Fruit fly (Drosophila melanogaster) whole organism, embryonic: ENCODE results near the gene neur.

ENCODE experiments used
- Bdp1 ChIP-seq: fragments of 200-800 bp; sonication (Bioruptor generic); optimal IDR thresholded peaks from 3 replicates; lab custom pipeline; 2016; ENCODE audit warnings: missing biosample characterization, missing genetic modification characterization
- C15 ChIP-seq: fragments of 200-800 bp; sonication (Bioruptor generic); IDR thresholded peaks from 3 replicates; pipeline ENCODE4 v1.3.6; 2022; ENCODE audit warnings: missing biosample characterization, missing genetic modification characterization
- CG10274 ChIP-seq: fragments of 200-800 bp; sonication (Bioruptor generic); optimal IDR thresholded peaks from 3 replicates; lab custom pipeline; 2017; ENCODE audit warnings: missing biosample characterization, mild to moderate bottlenecking, missing genetic modification characterization
- CG11085 ChIP-seq: fragments of 200-800 bp; sonication (Bioruptor generic); IDR thresholded peaks from 2 replicates; pipeline ENCODE4 v1.3.6; 2022; ENCODE audit warnings: missing biosample characterization, missing genetic modification characterization
- CG13296 ChIP-seq: fragments of 200-800 bp; sonication (Bioruptor generic); optimal IDR thresholded peaks from 3 replicates; lab custom pipeline; 2018; ENCODE audit warnings: missing biosample characterization, mild to moderate bottlenecking, missing genetic modification characterization
- CG13624 ChIP-seq: fragments of 200-800 bp; sonication (Bioruptor generic); optimal IDR thresholded peaks from 2 replicates; lab custom pipeline; 2016; ENCODE audit warnings: missing biosample characterization, missing genetic modification characterization
- CG15269 ChIP-seq: fragments of 200-800 bp; sonication (Bioruptor generic); optimal IDR thresholded peaks from 2 replicates; lab custom pipeline; 2018; ENCODE audit warnings: missing biosample characterization, mild to moderate bottlenecking, missing genetic modification characterization, moderate library complexity
- CG15601 ChIP-seq: fragments of 200-800 bp; sonication (Bioruptor generic); optimal IDR thresholded peaks from 3 replicates; lab custom pipeline; 2019; ENCODE audit warnings: missing biosample characterization, mild to moderate bottlenecking, missing genetic modification characterization, moderate library complexity
- CG2889 ChIP-seq: fragments of 200-800 bp; sonication (Bioruptor generic); IDR thresholded peaks from 3 replicates; pipeline ENCODE4 v1.3.6; 2022; ENCODE audit warnings: missing biosample characterization, missing genetic modification characterization
- CG33557 ChIP-seq: fragments of 200-800 bp; sonication (Bioruptor generic); optimal IDR thresholded peaks from 2 replicates; lab custom pipeline; 2019; ENCODE audit warnings: missing biosample characterization, mild to moderate bottlenecking, missing genetic modification characterization, moderate library complexity
- CG4328 ChIP-seq: fragments of 200-800 bp; sonication (Bioruptor generic); optimal IDR thresholded peaks from 3 replicates; lab custom pipeline; 2017; ENCODE audit warnings: missing biosample characterization, missing genetic modification reagents, missing genetic modification characterization
- CG6689 ChIP-seq: fragments of 200-800 bp; sonication (Bioruptor generic); IDR thresholded peaks from 2 replicates; pipeline ENCODE4 v1.3.6; 2022; ENCODE audit warnings: missing biosample characterization, missing genetic modification characterization
- CG6813 ChIP-seq: fragments of 200-800 bp; sonication (Bioruptor generic); optimal IDR thresholded peaks from 2 replicates; lab custom pipeline; 2017; ENCODE audit warnings: missing biosample characterization, missing genetic modification characterization, mild to moderate bottlenecking, moderate library complexity, missing genetic modification reagents
- CG8359 ChIP-seq: fragments of 200-800 bp; sonication (Bioruptor generic); optimal IDR thresholded peaks from 2 replicates; lab custom pipeline; 2017; ENCODE audit warnings: missing biosample characterization, mild to moderate bottlenecking, missing genetic modification characterization, borderline replicate concordance
- CG8388 ChIP-seq: fragments of 200-800 bp; sonication (Bioruptor generic); optimal IDR thresholded peaks from 2 replicates; lab custom pipeline; 2019; ENCODE audit warnings: missing biosample characterization, mild to moderate bottlenecking, missing genetic modification characterization, moderate library complexity
- CG9215 ChIP-seq: fragments of 200-800 bp; sonication (Bioruptor generic); IDR thresholded peaks from 2 replicates; pipeline ENCODE4 v1.3.6; 2022; ENCODE audit warnings: missing biosample characterization, missing genetic modification characterization
- CkIIα-i1 ChIP-seq: fragments of 200-800 bp; sonication (Bioruptor generic); IDR thresholded peaks from 2 replicates; pipeline ENCODE4 v1.3.6; 2022; ENCODE audit warnings: missing biosample characterization, missing genetic modification characterization
- Deaf1 ChIP-seq: fragments of 200-800 bp; optimal IDR thresholded peaks from 3 replicates; lab custom pipeline; 2019; ENCODE audit warnings: missing biosample characterization, mild to moderate bottlenecking, missing genetic modification characterization, moderate library complexity
- Gsc ChIP-seq: fragments of 200-800 bp; sonication (Bioruptor generic); IDR thresholded peaks from 2 replicates; pipeline ENCODE4 v1.3.6; 2022; ENCODE audit warnings: missing biosample characterization, missing genetic modification characterization
- Kr ChIP-seq: fragments of 200-800 bp; sonication (Bioruptor generic); optimal IDR thresholded peaks from 2 replicates; lab custom pipeline; 2017; ENCODE audit warnings: missing biosample characterization, mild to moderate bottlenecking, missing genetic modification characterization
- Med ChIP-seq: fragments of 200-800 bp; sonication (Bioruptor generic); peaks from one replicate; lab custom pipeline; 2016; ENCODE audit warnings: missing biosample characterization, missing genetic modification characterization, mild to moderate bottlenecking, inconsistent platforms, moderate library complexity
- NC2β ChIP-seq: fragments of 200-800 bp; sonication (Bioruptor generic); optimal IDR thresholded peaks from 2 replicates; lab custom pipeline; 2016; ENCODE audit warnings: missing biosample characterization, missing genetic modification characterization
- Neu2 ChIP-seq: fragments of 200-800 bp; sonication (Bioruptor generic); optimal IDR thresholded peaks from 3 replicates; lab custom pipeline; 2016; ENCODE audit warnings: missing biosample characterization, missing genetic modification characterization, borderline replicate concordance
- Poxn ChIP-seq: fragments of 200-800 bp; sonication (Bioruptor generic); IDR thresholded peaks from 2 replicates; pipeline ENCODE4 v1.3.6; 2022; ENCODE audit warnings: missing biosample characterization, missing genetic modification characterization
- Ravus ChIP-seq: fragments of 200-800 bp; sonication (Bioruptor generic); IDR thresholded peaks from 2 replicates; pipeline ENCODE4 v1.3.6; 2022; ENCODE audit warnings: missing biosample characterization, missing genetic modification characterization
- Sry-δ ChIP-seq: fragments of 200-800 bp; sonication (Bioruptor generic); optimal IDR thresholded peaks from 2 replicates; lab custom pipeline; 2016; ENCODE audit warnings: missing biosample characterization, missing genetic modification characterization
- Taf1 ChIP-seq: fragments of 200-800 bp; sonication (Bioruptor generic); IDR thresholded peaks from 2 replicates; pipeline ENCODE4 v1.3.6; 2022; ENCODE audit warnings: missing biosample characterization, missing genetic modification characterization
- Xrp1 ChIP-seq: fragments of 200-800 bp; sonication (Bioruptor generic); IDR thresholded peaks from 2 replicates; pipeline ENCODE4 v1.3.6; 2022; ENCODE audit warnings: missing biosample characterization, missing genetic modification characterization
- bcd ChIP-seq: fragments of 200-800 bp; sonication (Bioruptor generic); optimal IDR thresholded peaks from 2 replicates; lab custom pipeline; 2017; ENCODE audit warnings: missing biosample characterization, mild to moderate bottlenecking, missing genetic modification characterization
- cas ChIP-seq: fragments of 200-800 bp; sonication (Bioruptor generic); IDR thresholded peaks from 2 replicates; pipeline ENCODE4 v1.3.6; 2022; ENCODE audit warnings: missing biosample characterization, missing genetic modification characterization
- croc ChIP-seq: fragments of 200-800 bp; sonication (Bioruptor generic); conservative IDR thresholded peaks from 3 replicates; pipeline ENCODE4 v1.3.6; 2022; ENCODE audit warnings: missing biosample characterization, missing genetic modification characterization
- dan ChIP-seq: fragments of 200-800 bp; sonication (Bioruptor generic); IDR thresholded peaks from 2 replicates; pipeline ENCODE4 v1.3.6; 2022; ENCODE audit warnings: missing biosample characterization, missing genetic modification characterization
- dpn ChIP-seq, 2 experiments: fragments of 200-800 bp; sonication (Bioruptor generic); optimal IDR thresholded peaks; 3 replicates each; lab custom pipeline; 2016; ENCODE audit warnings: missing biosample characterization in 2 of 2, missing genetic modification characterization in 2 of 2
- ewg ChIP-seq: fragments of 200-800 bp; sonication (Bioruptor generic); optimal IDR thresholded peaks from 3 replicates; lab custom pipeline; 2017; ENCODE audit warnings: mild to moderate bottlenecking, missing biosample characterization, missing genetic modification reagents, missing genetic modification characterization
- gro ChIP-seq: fragments of 200-800 bp; sonication (Bioruptor generic); optimal IDR thresholded peaks from 2 replicates; lab custom pipeline; 2016; ENCODE audit warnings: missing biosample characterization, missing genetic modification characterization
- h ChIP-seq: fragments of >200 bp; optimal IDR thresholded peaks from 2 replicates; lab custom pipeline; 2017
- ham ChIP-seq: fragments of 200-800 bp; sonication (Bioruptor generic); IDR thresholded peaks from 2 replicates; pipeline ENCODE4 v1.3.6; 2022; ENCODE audit warnings: missing biosample characterization, missing genetic modification characterization
- inv ChIP-seq: fragments of 200-800 bp; sonication (Bioruptor generic); IDR thresholded peaks from 2 replicates; pipeline ENCODE4 v1.3.6; 2022; ENCODE audit warnings: missing biosample characterization, missing genetic modification characterization; ENCODE audit not compliant: partially characterized antibody
- jigr1 ChIP-seq: fragments of 200-800 bp; sonication (Bioruptor generic); IDR thresholded peaks from 3 replicates; pipeline ENCODE4 v1.3.6; 2022; ENCODE audit warnings: missing biosample characterization, missing genetic modification characterization
- kah ChIP-seq: fragments of 200-800 bp; sonication (Bioruptor generic); optimal IDR thresholded peaks from 2 replicates; lab custom pipeline; 2018; ENCODE audit warnings: missing biosample characterization, mild to moderate bottlenecking, missing genetic modification characterization
- ken ChIP-seq: fragments of 200-800 bp; sonication (Bioruptor generic); IDR thresholded peaks from 3 replicates; pipeline ENCODE4 v1.3.6; 2022; ENCODE audit warnings: missing biosample characterization, missing genetic modification characterization
- nau ChIP-seq: fragments of 200-800 bp; sonication (Bioruptor generic); optimal IDR thresholded peaks from 3 replicates; lab custom pipeline; 2017; ENCODE audit warnings: missing biosample characterization, mild to moderate bottlenecking, missing genetic modification characterization, missing genetic modification reagents
- odd ChIP-seq: fragments of 200-800 bp; sonication (Bioruptor generic); optimal IDR thresholded peaks from 2 replicates; lab custom pipeline; 2017; ENCODE audit warnings: missing biosample characterization, mild to moderate bottlenecking, missing genetic modification characterization
- otp ChIP-seq: fragments of 200-800 bp; sonication (Bioruptor generic); IDR thresholded peaks from 3 replicates; pipeline ENCODE4, ENCODE4 v1.3.6; 2022; ENCODE audit warnings: missing biosample characterization, missing genetic modification characterization
- p53 ChIP-seq: fragments of 200-800 bp; sonication (Bioruptor generic); optimal IDR thresholded peaks from 2 replicates; lab custom pipeline; 2016; ENCODE audit warnings: missing biosample characterization, missing genetic modification characterization
- pfk ChIP-seq: fragments of 200-800 bp; sonication (Bioruptor generic); optimal IDR thresholded peaks from 2 replicates; lab custom pipeline; 2018; ENCODE audit warnings: missing biosample characterization, mild to moderate bottlenecking, missing genetic modification characterization, moderate library complexity
- ro ChIP-seq: fragments of 200-800 bp; sonication (Bioruptor generic); IDR thresholded peaks from 2 replicates; pipeline ENCODE4 v1.3.6; 2022; ENCODE audit warnings: missing biosample characterization, missing genetic modification characterization
- seq ChIP-seq: fragments of 200-800 bp; sonication (Bioruptor generic); IDR thresholded peaks from 2 replicates; pipeline ENCODE4 v1.3.6; 2022; ENCODE audit warnings: missing biosample characterization, missing genetic modification characterization
- ssp ChIP-seq: fragments of 200-800 bp; sonication (Bioruptor generic); IDR thresholded peaks from 2 replicates; pipeline ENCODE4 v1.3.6; 2022; ENCODE audit warnings: missing biosample characterization, missing genetic modification characterization
- toy ChIP-seq: fragments of 200-800 bp; sonication (Bioruptor generic); IDR thresholded peaks from 2 replicates; pipeline ENCODE4 v1.3.6; 2022; ENCODE audit warnings: missing biosample characterization, missing genetic modification characterization
- trem ChIP-seq: fragments of 200-800 bp; optimal IDR thresholded peaks from 3 replicates; lab custom pipeline; 2019; ENCODE audit warnings: missing biosample characterization, mild to moderate bottlenecking, missing genetic modification characterization, moderate library complexity

neur gene

dm6 chr3R:9031797-9032418 lies 7.4 kb downstream of the neur start (continued):
- TF ChIP-seq CG13624 (GFP tag; lab: Kevin White, UChicago) (peak; percentile 63), Kr (GFP tag; lab: Kevin White, UChicago) (peak; percentile 20), ken (GFP tag; lab: Robert Waterston, UW) (peak; percentile 90), Xrp1 (GFP tag; lab: Robert Waterston, UW) (peak; percentile 91), ssp (peak; percentile 78), pfk (GFP tag; lab: Kevin White, UChicago) (no peak), CG9215 (peak; percentile 79), odd (GFP tag; lab: Kevin White, UChicago) (peak; percentile 69), CG10274 (GFP tag; lab: Kevin White, UChicago) (peak; percentile 69), kah (GFP tag; lab: Kevin White, UChicago) (peak; percentile 47), Ravus (GFP tag; lab: Robert Waterston, UW) (peak; percentile 55), C15 (peak; percentile 77), CG15269 (tag; lab: Kevin White, UChicago) (peak; percentile 91), inv (no peak), NC2β (peak; percentile 73), jigr1 (GFP tag; lab: Robert Waterston, UW) (peak; percentile 66; the same call in 1 of the 3 replicates), Sry-δ (GFP tag; lab: Kevin White, UChicago) (peak; percentile 49), Taf1 (peak; percentile 74), CG8388 (GFP tag; lab: Kevin White, UChicago) (peak; percentile 83), h (lab: Kevin White, UChicago) (no peak), nau (GFP tag; lab: Kevin White, UChicago) (peak; percentile 80), Deaf1 (tag; lab: Kevin White, UChicago) (peak; percentile 79), toy (GFP tag; lab: Robert Waterston, UW) (peak; percentile 71; the same call in 1 of the 2 replicates), bcd (GFP tag; lab: Kevin White, UChicago) (peak; percentile 87), CG2889 (GFP tag; lab: Robert Waterston, UW) (peak; percentile 87), p53 (GFP tag; lab: Kevin White, UChicago) (peak; percentile 18), CG15601 (tag; lab: Kevin White, UChicago) (peak; percentile 61), CG33557 (GFP tag; lab: Kevin White, UChicago) (no peak), Gsc (GFP tag; lab: Robert Waterston, UW) (no peak), Neu2 (no peak), dan (no peak), CG6813 (peak; percentile 83), croc (peak; percentile 78), CG6689 (peak; percentile 89), cas (GFP tag; lab: Robert Waterston, UW) (peak; percentile 71), ewg (GFP tag; lab: Kevin White, UChicago) (peak; percentile 86), trem (tag; lab: Kevin White, UChicago) (peak; percentile 25), ro (GFP tag; lab: Robert Waterston, UW) (peak; percentile 65), CG8359 (GFP tag; lab: Kevin White, UChicago) (no peak), Med (GFP tag; lab: Kevin White, UChicago) (peak; percentile 97), CG11085 (GFP tag; lab: Robert Waterston, UW) (peak; percentile 74), ham (GFP tag; lab: Robert Waterston, UW) (no peak), seq (peak; percentile 94), CG13296 (GFP tag; lab: Kevin White, UChicago) (peak; percentile 80), Poxn (GFP tag; lab: Robert Waterston, UW) (no peak), gro (GFP tag; lab: Kevin White, UChicago) (peak; percentile 76), dpn (GFP tag; optimal IDR thresholded peaks at IDR 0.05; lab: Kevin White, UChicago) (peak; percentile 78 to 89), Bdp1 (GFP tag; lab: Kevin White, UChicago) (peak; percentile 72), CG4328 (GFP tag; lab: Kevin White, UChicago) (no peak), CkIIα-i1 (peak; percentile 79), otp (peak; percentile 88)
